Worm (Caenorhabditis elegans): ENCODE results near the gene T26H5.4.

DNA sequence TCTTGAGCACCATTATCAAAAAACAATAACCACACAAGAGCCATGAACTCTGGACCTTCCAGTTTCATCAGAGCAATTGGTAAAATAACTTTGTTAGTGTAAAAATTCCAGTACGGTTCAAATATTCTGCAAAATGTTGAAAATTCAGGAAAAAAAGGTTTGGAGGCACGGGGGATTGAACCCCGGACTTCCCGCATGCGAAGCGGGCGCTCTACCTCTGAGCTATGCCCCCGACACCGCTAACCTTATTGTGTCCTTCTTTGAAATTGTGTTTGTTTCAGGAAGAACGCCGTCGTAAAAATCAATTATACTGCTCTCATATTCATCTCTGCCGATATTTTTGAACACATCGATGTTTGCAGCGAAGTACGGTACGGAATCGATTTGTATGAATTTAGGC lies 31.3 kb upstream of the T26H5.4 start:
- no peak for TF ChIP-seq nhr-232 (tag; optimal IDR thresholded peaks at IDR 0.05)
- TF ChIP-seq ceh-19 (GFP tag; optimal IDR thresholded peaks at IDR 0.05) = no peak
- no peak for TF ChIP-seq ama-1 (optimal IDR thresholded peaks at IDR 0.05)
- TF ChIP-seq nhr-11 (tag; optimal IDR thresholded peaks at IDR 0.05) = no peak
- TF ChIP-seq fkh-10 (GFP tag; optimal IDR thresholded peaks at IDR 0.05) = no peak
- TF ChIP-seq unc-55 (GFP tag; optimal IDR thresholded peaks at IDR 0.05) = no peak
- TF ChIP-seq mec-3 (tag; optimal IDR thresholded peaks at IDR 0.05; ENCODE audit: borderline replicate concordance) = no peak
- no peak for TF ChIP-seq pqm-1 (tag; optimal IDR thresholded peaks at IDR 0.05)
- no peak for TF ChIP-seq gmeb-2 (tag; optimal IDR thresholded peaks at IDR 0.05)

Measured in whole organism, late embryonic.